Worm (Caenorhabditis elegans) whole organism, young adult: Measurements from ENCODE around the gene C15F1.2.

Source experiments
- B0336.3 ChIP-seq: fragments of 200-800 bp; sonication (Bioruptor generic); IDR thresholded peaks from 2 replicates; pipeline ENCODE4 v1.3.6; 2022; ENCODE audit warnings: missing genetic modification characterization, missing compliant biosample characterization
- C17E4.6 ChIP-seq: fragments of 200-800 bp; sonication (Bioruptor generic); IDR thresholded peaks from 2 replicates; pipeline ENCODE4 v1.3.6; 2022; ENCODE audit warnings: missing genetic modification reagents, missing genetic modification characterization, missing compliant biosample characterization
- F10E7.11 ChIP-seq: sonication (generic microtip); optimal IDR thresholded peaks from 2 replicates; lab custom pipeline; 2017; ENCODE audit warnings: mild to moderate bottlenecking, missing genetic modification characterization, moderate library complexity, missing compliant biosample characterization
- F37B4.10 ChIP-seq: fragments of 200-800 bp; sonication (Bioruptor generic); IDR thresholded peaks from 2 replicates; pipeline ENCODE4 v1.3.6; 2022; ENCODE audit warnings: missing genetic modification characterization, missing compliant biosample characterization
- F49E8.2 ChIP-seq: sonication (generic microtip); optimal IDR thresholded peaks from 3 replicates; lab custom pipeline; 2017; ENCODE audit warnings: missing genetic modification characterization, mild to moderate bottlenecking, missing compliant biosample characterization, antibody characterized with exemption, moderate library complexity; ENCODE audit not compliant: insufficient read depth
- F52B5.7 ChIP-seq: sonication (generic microtip); optimal IDR thresholded peaks from 2 replicates; lab custom pipeline; 2016; ENCODE audit warnings: mild to moderate bottlenecking, missing genetic modification characterization, missing compliant biosample characterization
- F57A8.1 ChIP-seq: fragments of 200-800 bp; sonication (Bioruptor generic); optimal IDR thresholded peaks from 2 replicates; lab custom pipeline; 2018; ENCODE audit warnings: mild to moderate bottlenecking, missing genetic modification characterization, moderate library complexity, missing compliant biosample characterization
- K11D2.4 ChIP-seq: fragments of 200-800 bp; sonication (Bioruptor generic); IDR thresholded peaks from 2 replicates; pipeline ENCODE4 v1.3.6; 2022; ENCODE audit warnings: missing genetic modification reagents, missing genetic modification characterization, missing compliant biosample characterization
- K12H6.12 ChIP-seq: fragments of 200-800 bp; sonication (Bioruptor generic); optimal IDR thresholded peaks from 2 replicates; lab custom pipeline; 2018; ENCODE audit warnings: mild to moderate bottlenecking, missing genetic modification characterization, missing compliant biosample characterization
- Y53F4B.3 ChIP-seq: fragments of 200-800 bp; sonication (Bioruptor generic); IDR thresholded peaks from 2 replicates; pipeline ENCODE4 v1.3.6; 2022; ENCODE audit warnings: missing genetic modification reagents, missing genetic modification characterization, missing compliant biosample characterization
- Y67H2A.10 ChIP-seq: fragments of 200-800 bp; sonication (Bioruptor generic); conservative IDR thresholded peaks from 2 replicates; pipeline ENCODE4 v1.3.6; 2022; ENCODE audit warnings: missing genetic modification reagents, missing genetic modification characterization, missing compliant biosample characterization
- Y79H2A.3 ChIP-seq: fragments of 200-800 bp; sonication (Bioruptor generic); conservative IDR thresholded peaks from 2 replicates; pipeline ENCODE4 v1.3.6; 2022; ENCODE audit warnings: missing genetic modification reagents, missing genetic modification characterization, missing compliant biosample characterization
- akir-1 ChIP-seq: fragments of 200-800 bp; sonication (Bioruptor generic); optimal IDR thresholded peaks from 2 replicates; lab custom pipeline; 2018; ENCODE audit warnings: mild to moderate bottlenecking, missing genetic modification characterization, moderate library complexity, missing compliant biosample characterization
- ama-1 ChIP-seq, 3 experiments: fragments of 150-350 bp in 1 of 3; sonication (generic microtip) in 2 of 3; optimal IDR thresholded peaks; 2 replicates each; lab custom pipeline; 2014 to 2018; ENCODE audit warnings: missing biosample characterization in 2 of 3, missing genetic modification characterization in 2 of 3, missing genetic modification reagents in 2 of 3
- aptf-2 ChIP-seq: fragments of 200-800 bp; sonication (Bioruptor generic); conservative IDR thresholded peaks from 2 replicates; pipeline ENCODE4 v1.3.6; 2022; ENCODE audit warnings: missing genetic modification reagents, missing genetic modification characterization, missing compliant biosample characterization
- attf-3 ChIP-seq: fragments of 200-800 bp; sonication (Bioruptor generic); conservative IDR thresholded peaks from 2 replicates; pipeline ENCODE4 v1.3.6; 2022; ENCODE audit warnings: missing genetic modification reagents, missing genetic modification characterization, missing compliant biosample characterization
- attf-5 ChIP-seq: fragments of 200-800 bp; sonication (Bioruptor generic); optimal IDR thresholded peaks from 2 replicates; lab custom pipeline; 2018; ENCODE audit warnings: mild to moderate bottlenecking, missing genetic modification characterization, missing compliant biosample characterization
- attf-6 ChIP-seq: fragments of 200-800 bp; sonication (Bioruptor generic); IDR thresholded peaks from 2 replicates; pipeline ENCODE4 v1.3.6; 2022; ENCODE audit warnings: missing genetic modification reagents, missing genetic modification characterization, missing compliant biosample characterization
- ceh-100 ChIP-seq: fragments of 200-800 bp; sonication (Bioruptor generic); IDR thresholded peaks from 2 replicates; pipeline ENCODE4 v1.3.6; 2022; ENCODE audit warnings: missing genetic modification reagents, missing genetic modification characterization, missing compliant biosample characterization
- ceh-27 ChIP-seq: fragments of 200-800 bp; sonication (Bioruptor generic); optimal IDR thresholded peaks from 2 replicates; lab custom pipeline; 2018; ENCODE audit warnings: mild to moderate bottlenecking, missing genetic modification characterization, moderate library complexity, missing compliant biosample characterization
- dox-1 ChIP-seq: fragments of 200-800 bp; sonication (Bioruptor generic); IDR thresholded peaks from 2 replicates; pipeline ENCODE4 v1.3.6; 2022; ENCODE audit warnings: missing genetic modification reagents, missing genetic modification characterization, missing compliant biosample characterization
- egl-44 ChIP-seq: fragments of 200-800 bp; sonication (Bioruptor generic); IDR thresholded peaks from 2 replicates; pipeline ENCODE4 v1.3.6; 2022; ENCODE audit warnings: missing genetic modification reagents, missing genetic modification characterization, missing compliant biosample characterization
- ekl-4 ChIP-seq: fragments of 200-800 bp; sonication (Bioruptor generic); IDR thresholded peaks from 2 replicates; pipeline ENCODE4 v1.3.6; 2022; ENCODE audit warnings: missing genetic modification reagents, missing genetic modification characterization, missing compliant biosample characterization
- him-1 ChIP-seq: sonication (generic microtip); optimal IDR thresholded peaks from 2 replicates; lab custom pipeline; 2016; ENCODE audit warnings: missing genotype, missing genetic modification reagents, missing genetic modification characterization, missing compliant biosample characterization
- hlh-26 ChIP-seq: fragments of 200-800 bp; sonication (Bioruptor generic); conservative IDR thresholded peaks from 2 replicates; pipeline ENCODE4 v1.3.6; 2022; ENCODE audit warnings: missing genetic modification reagents, missing genetic modification characterization, missing compliant biosample characterization
- let-607 ChIP-seq, 2 experiments: fragments of 200-800 bp in 1 of 2; sonication (Bioruptor generic) in 1 of 2; sonication (generic microtip) in 1 of 2; optimal IDR thresholded peaks; 2 replicates each; lab custom pipeline; 2016 to 2018; ENCODE audit warnings: mild to moderate bottlenecking in 2 of 2, missing compliant biosample characterization in 2 of 2, missing genetic modification characterization in 2 of 2, moderate library complexity in 2 of 2, missing genotype in 1 of 2
- lsl-1 ChIP-seq: fragments of 200-800 bp; sonication (Bioruptor generic); optimal IDR thresholded peaks from 2 replicates; lab custom pipeline; 2018; ENCODE audit warnings: mild to moderate bottlenecking, missing genetic modification characterization, moderate library complexity, missing compliant biosample characterization
- madf-8 ChIP-seq: fragments of 200-800 bp; sonication (Bioruptor generic); conservative IDR thresholded peaks from 2 replicates; pipeline ENCODE4 v1.3.6; 2022; ENCODE audit warnings: missing genetic modification reagents, missing genetic modification characterization, missing compliant biosample characterization
- mcd-1 ChIP-seq: fragments of 200-800 bp; sonication (Bioruptor generic); IDR thresholded peaks from 2 replicates; pipeline ENCODE4 v1.3.6; 2022; ENCODE audit warnings: missing genetic modification reagents, missing genetic modification characterization, missing compliant biosample characterization
- mel-28 ChIP-seq: sonication (generic microtip); optimal IDR thresholded peaks from 2 replicates; lab custom pipeline; 2016; ENCODE audit warnings: borderline replicate concordance, mild to moderate bottlenecking, missing genetic modification characterization, missing compliant biosample characterization
- nhr-179 ChIP-seq: sonication (generic microtip); optimal IDR thresholded peaks from 2 replicates; lab custom pipeline; 2016; ENCODE audit warnings: mild to moderate bottlenecking, missing genetic modification characterization, missing compliant biosample characterization
- nhr-80 ChIP-seq: sonication (generic microtip); optimal IDR thresholded peaks from 2 replicates; lab custom pipeline; 2016; ENCODE audit warnings: missing genetic modification characterization, missing compliant biosample characterization
- nhr-90 ChIP-seq: sonication (generic microtip); optimal IDR thresholded peaks from 2 replicates; lab custom pipeline; 2016; ENCODE audit warnings: missing genotype, mild to moderate bottlenecking, missing genetic modification characterization, missing compliant biosample characterization
- pbrm-1 ChIP-seq: fragments of 200-800 bp; sonication (Bioruptor generic); IDR thresholded peaks from 2 replicates; pipeline ENCODE4 v1.3.6; 2022; ENCODE audit warnings: missing genetic modification reagents, missing genetic modification characterization, missing compliant biosample characterization
- pha-4 ChIP-seq: fragments of 150-350 bp; sonication (generic microtip); optimal IDR thresholded peaks from 2 replicates; lab custom pipeline; 2014; ENCODE audit warnings: missing biosample characterization, missing genetic modification reagents, missing genetic modification characterization
- rcor-1 ChIP-seq: fragments of 200-800 bp; sonication (Bioruptor generic); IDR thresholded peaks from 2 replicates; pipeline ENCODE4 v1.3.6; 2022; ENCODE audit warnings: missing genetic modification reagents, missing genetic modification characterization, missing compliant biosample characterization
- snpc-1.1 ChIP-seq: sonication (generic microtip); optimal IDR thresholded peaks from 2 replicates; lab custom pipeline; 2017; ENCODE audit warnings: missing genetic modification characterization, mild to moderate bottlenecking, missing compliant biosample characterization, antibody characterized with exemption, moderate library complexity, missing genotype, missing genetic modification reagents; ENCODE audit not compliant: insufficient read depth
- snpc-1.3 ChIP-seq: sonication (generic microtip); optimal IDR thresholded peaks from 2 replicates; lab custom pipeline; 2017; ENCODE audit warnings: missing genetic modification characterization, mild to moderate bottlenecking, missing compliant biosample characterization, antibody characterized with exemption, moderate library complexity, missing genotype, missing genetic modification reagents; ENCODE audit not compliant: insufficient read depth
- snpc-4 ChIP-seq, 5 experiments: fragments of 150-350 bp in 1 of 5; sonication (generic microtip) in 4 of 5; optimal IDR thresholded peaks; 2 replicates each; lab custom pipeline; 2014 to 2018; ENCODE audit warnings: missing genetic modification characterization in 5 of 5, missing biosample characterization in 3 of 5, antibody characterized with exemption in 2 of 5, mild to moderate bottlenecking in 2 of 5, missing compliant biosample characterization in 2 of 5, missing genotype in 2 of 5, moderate library complexity in 2 of 5, missing genetic modification reagents in 1 of 5
- tbx-9 ChIP-seq: sonication (generic microtip); optimal IDR thresholded peaks from 2 replicates; lab custom pipeline; 2016; ENCODE audit warnings: borderline replicate concordance, missing genetic modification characterization, inconsistent platforms, missing compliant biosample characterization
- tlf-1 ChIP-seq: fragments of 200-800 bp; sonication (Bioruptor generic); optimal IDR thresholded peaks from 2 replicates; lab custom pipeline; 2018; ENCODE audit warnings: mild to moderate bottlenecking, missing genetic modification characterization, missing compliant biosample characterization
- unc-62 ChIP-seq: fragments of 150-350 bp; optimal IDR thresholded peaks from 2 replicates; lab custom pipeline; 2014; ENCODE audit warnings: missing biosample characterization, missing genetic modification reagents, missing genetic modification characterization
- zim-3 ChIP-seq: sonication (generic microtip); optimal IDR thresholded peaks from 2 replicates; lab custom pipeline; 2017; ENCODE audit warnings: mild to moderate bottlenecking, missing genetic modification characterization, moderate library complexity, missing compliant biosample characterization
- ztf-25 ChIP-seq: fragments of 200-800 bp; sonication (Bioruptor generic); IDR thresholded peaks from 2 replicates; pipeline ENCODE4 v1.3.6; 2022; ENCODE audit warnings: missing genetic modification reagents, missing genetic modification characterization, missing compliant biosample characterization
- ztf-3 ChIP-seq: fragments of 200-800 bp; sonication (Bioruptor generic); optimal IDR thresholded peaks from 2 replicates; lab custom pipeline; 2018; ENCODE audit warnings: mild to moderate bottlenecking, missing genetic modification characterization, missing compliant biosample characterization
- ztf-6 ChIP-seq: fragments of 200-800 bp; sonication (Bioruptor generic); IDR thresholded peaks from 2 replicates; pipeline ENCODE4 v1.3.6; 2022; ENCODE audit warnings: missing genetic modification reagents, missing genetic modification characterization, missing compliant biosample characterization

Gene C15F1.2

DNA sequence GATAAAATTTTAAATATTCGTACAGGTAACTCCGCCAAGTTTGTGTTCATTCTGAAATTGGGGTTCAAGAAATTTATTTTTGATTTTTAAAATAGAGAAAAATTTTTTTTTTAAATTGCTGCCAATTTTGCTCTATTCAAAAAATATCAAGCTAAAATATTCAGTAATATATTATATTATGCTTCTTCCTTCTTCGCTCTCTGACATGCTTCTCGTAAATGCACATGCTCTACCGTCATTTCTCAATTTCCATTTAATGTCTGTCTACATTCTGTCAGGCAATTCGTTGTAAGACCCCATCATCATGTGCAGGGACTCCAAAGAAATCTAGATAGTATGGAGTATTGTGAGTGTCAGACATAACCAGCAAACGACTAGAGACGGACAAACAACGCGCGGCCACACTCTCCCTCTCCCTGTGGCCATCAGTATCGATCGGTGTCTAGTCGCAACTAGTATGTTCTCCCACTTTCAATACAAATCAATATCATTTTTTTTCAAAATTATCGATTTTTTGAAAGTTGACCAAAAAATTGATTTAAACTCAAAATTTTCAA, 28.4 kb upstream of the C15F1.2 start, which contains the start of the genes malt-1 and ceh-38 (continued):
- peak; percentile 81 for TF ChIP-seq ekl-4 (GFP tag; lab: Robert Waterston, UW)
- no peak for TF ChIP-seq nhr-179
- TF ChIP-seq snpc-4 (GFP tag; optimal IDR thresholded peaks at IDR 0.05; lab: Kevin White, UChicago) = peak; percentile 5
- peak; percentile 81 to 89 (median 86) for TF ChIP-seq snpc-4 (tag; optimal IDR thresholded peaks at IDR 0.05; lab: Kevin White, UChicago)
- no peak for TF ChIP-seq F37B4.10 (GFP tag; lab: Robert Waterston, UW)
- peak; percentile 0 for TF ChIP-seq snpc-1.1 (tag; lab: Kevin White, UChicago)
- TF ChIP-seq aptf-2 (GFP tag; lab: Robert Waterston, UW) = no peak
- no peak for TF ChIP-seq Y79H2A.3
- TF ChIP-seq hlh-26 (GFP tag; lab: Robert Waterston, UW) = no peak
- peak; percentile 62 for TF ChIP-seq attf-3
- peak; percentile 50; the same call in 1 of the 2 replicates for TF ChIP-seq rcor-1 (GFP tag; lab: Robert Waterston, UW)
- no peak for TF ChIP-seq attf-6 (GFP tag; lab: Robert Waterston, UW)
- no peak for TF ChIP-seq F49E8.2 (tag; lab: Kevin White, UChicago)
- no peak for TF ChIP-seq madf-8 (GFP tag; lab: Robert Waterston, UW)
- no peak for TF ChIP-seq Y53F4B.3 (GFP tag; lab: Robert Waterston, UW)
- TF ChIP-seq zim-3 = no peak
- TF ChIP-seq mel-28 (tag; lab: Kevin White, UChicago) = no peak
- peak; percentile 5 for TF ChIP-seq snpc-1.3 (tag; lab: Kevin White, UChicago)
- no peak for TF ChIP-seq lsl-1
- TF ChIP-seq unc-62 (GFP tag; lab: Kevin White, UChicago) = peak; percentile 86
- TF ChIP-seq dox-1 (GFP tag; lab: Robert Waterston, UW) = peak; percentile 83
- peak; percentile 94 for TF ChIP-seq K12H6.12 (tag; lab: Kevin White, UChicago)
- peak; percentile 76 for TF ChIP-seq tlf-1
- TF ChIP-seq ama-1 (optimal IDR thresholded peaks at IDR 0.05; lab: Kevin White, UChicago) = no peak
- no peak for TF ChIP-seq ama-1 (GFP tag; optimal IDR thresholded peaks at IDR 0.05; lab: Kevin White, UChicago)
- no peak for TF ChIP-seq ztf-3
- TF ChIP-seq C17E4.6 (GFP tag; lab: Robert Waterston, UW) = no peak
- TF ChIP-seq nhr-90 (tag; lab: Kevin White, UChicago) = no peak
- TF ChIP-seq mcd-1 = peak; percentile 75
- TF ChIP-seq let-607 (tag; optimal IDR thresholded peaks at IDR 0.05; lab: Kevin White, UChicago) = peak; percentile 58 to 77
- TF ChIP-seq akir-1 (GFP tag; lab: Kevin White, UChicago) = peak; percentile 17
- no peak for TF ChIP-seq ztf-6 (GFP tag; lab: Robert Waterston, UW)
- TF ChIP-seq him-1 (tag; lab: Kevin White, UChicago) = no peak
- TF ChIP-seq tbx-9 (tag; lab: Kevin White, UChicago) = no peak
- no peak for TF ChIP-seq F10E7.11
- TF ChIP-seq egl-44 = no peak
- TF ChIP-seq ztf-25 (GFP tag; lab: Robert Waterston, UW) = no peak
- TF ChIP-seq B0336.3 (GFP tag; lab: Robert Waterston, UW) = peak; percentile 79
- no peak for TF ChIP-seq pha-4
- TF ChIP-seq pbrm-1 (GFP tag; lab: Robert Waterston, UW) = peak; percentile 84
- no peak for TF ChIP-seq F57A8.1 (GFP tag; lab: Kevin White, UChicago)
- TF ChIP-seq F52B5.7 (tag; lab: Kevin White, UChicago) = peak; percentile 24
- TF ChIP-seq attf-5 = peak; percentile 98
- TF ChIP-seq K11D2.4 (GFP tag; lab: Robert Waterston, UW) = peak; percentile 58; the same call in 1 of the 2 replicates
- peak; percentile 83 for TF ChIP-seq ceh-27 (GFP tag; lab: Kevin White, UChicago)
- peak; percentile 90 for TF ChIP-seq nhr-80
- peak; percentile 63; the same call in 1 of the 2 replicates for TF ChIP-seq Y67H2A.10 (GFP tag; lab: Robert Waterston, UW)
- peak; percentile 55; the same call in 1 of the 2 replicates for TF ChIP-seq ceh-100 (GFP tag; lab: Robert Waterston, UW)
